Worm (Caenorhabditis elegans) whole organism, L1 larva: ENCODE data around the gene srz-32.

Experiments
- C16A3.4 ChIP-seq: fragments of 150-350 bp; optimal IDR thresholded peaks from 2 replicates; lab custom pipeline; 2014; ENCODE audit warnings: missing biosample characterization, missing genetic modification characterization
- Y116A8C.19 ChIP-seq: sonication (generic microtip); optimal IDR thresholded peaks from 2 replicates; lab custom pipeline; 2016; ENCODE audit warnings: missing compliant biosample characterization, missing genetic modification characterization, borderline replicate concordance
- ceh-8 ChIP-seq: fragments of 200-800 bp; sonication (Bioruptor generic); optimal IDR thresholded peaks from 2 replicates; lab custom pipeline; 2018; ENCODE audit warnings: mild to moderate bottlenecking, missing genetic modification characterization, moderate library complexity, missing compliant biosample characterization
- efl-1 ChIP-seq, 4 experiments: fragments of 150-350 bp; optimal IDR thresholded peaks in 3 of 4; peaks in 1 of 4; 1 replicate in 1 of 4; 2 replicates in 3 of 4; lab custom pipeline; 2014; ENCODE audit warnings: missing biosample characterization in 2 of 4, missing genetic modification characterization in 2 of 4, missing genetic modification reagents in 2 of 4
- fkh-8 ChIP-seq: sonication (generic microtip); optimal IDR thresholded peaks from 2 replicates; lab custom pipeline; 2016; ENCODE audit warnings: mild to moderate bottlenecking, missing genetic modification characterization, missing compliant biosample characterization
- fos-1 ChIP-seq: fragments of 150-350 bp; optimal IDR thresholded peaks from 2 replicates; lab custom pipeline; 2014; ENCODE audit warnings: missing biosample characterization, missing genetic modification characterization
- grh-1 ChIP-seq: fragments of 200-800 bp; sonication (Bioruptor generic); IDR thresholded peaks from 2 replicates; pipeline ENCODE4 v1.3.6; 2022; ENCODE audit warnings: missing genetic modification reagents, missing genetic modification characterization, missing compliant biosample characterization
- hlh-4 ChIP-seq: sonication (generic microtip); optimal IDR thresholded peaks from 2 replicates; lab custom pipeline; 2016; ENCODE audit warnings: mild to moderate bottlenecking, missing genetic modification characterization, missing compliant biosample characterization
- isw-1 ChIP-seq: fragments of 200-800 bp; sonication (Bioruptor generic); IDR thresholded peaks from 2 replicates; pipeline ENCODE4 v1.3.6; 2022; ENCODE audit warnings: missing genetic modification characterization, missing compliant biosample characterization
- lin-13 ChIP-seq: fragments of 150-350 bp; optimal IDR thresholded peaks from 2 replicates; lab custom pipeline; 2014; ENCODE audit warnings: missing biosample characterization, missing genetic modification reagents, missing genetic modification characterization
- lin-14 ChIP-seq: fragments of 200-800 bp; sonication (Bioruptor generic); optimal IDR thresholded peaks from 2 replicates; lab custom pipeline; 2018; ENCODE audit warnings: mild to moderate bottlenecking, missing genetic modification characterization, moderate library complexity, missing compliant biosample characterization
- lin-39 ChIP-seq: fragments of 150-350 bp; optimal IDR thresholded peaks from 2 replicates; lab custom pipeline; 2014; ENCODE audit warnings: missing biosample characterization, missing genetic modification reagents, missing genetic modification characterization
- mep-1 ChIP-seq: fragments of 150-350 bp; optimal IDR thresholded peaks from 2 replicates; lab custom pipeline; 2014; ENCODE audit warnings: missing biosample characterization, missing genetic modification characterization
- nhr-19 ChIP-seq: fragments of 200-800 bp; sonication (Bioruptor generic); conservative IDR thresholded peaks from 2 replicates; pipeline ENCODE4 v1.3.6; 2022; ENCODE audit warnings: missing genetic modification characterization, missing compliant biosample characterization
- nhr-20 ChIP-seq: sonication (generic microtip); optimal IDR thresholded peaks from 2 replicates; lab custom pipeline; 2016; ENCODE audit warnings: mild to moderate bottlenecking, missing genetic modification characterization, missing compliant biosample characterization
- nhr-76 ChIP-seq: sonication (generic microtip); optimal IDR thresholded peaks from 2 replicates; lab custom pipeline; 2017; ENCODE audit warnings: missing biosample characterization, missing genetic modification characterization
- nhr-77 ChIP-seq: fragments of 150-350 bp; optimal IDR thresholded peaks from 2 replicates; lab custom pipeline; 2014; ENCODE audit warnings: missing biosample characterization, missing genetic modification characterization
- pag-3 ChIP-seq: sonication (generic microtip); optimal IDR thresholded peaks from 2 replicates; lab custom pipeline; 2017; ENCODE audit warnings: missing genetic modification characterization, mild to moderate bottlenecking, missing compliant biosample characterization, antibody characterized with exemption, borderline replicate concordance; ENCODE audit not compliant: insufficient read depth
- skn-1 ChIP-seq: fragments of 150-350 bp; optimal IDR thresholded peaks from 2 replicates; lab custom pipeline; 2014; ENCODE audit warnings: missing biosample characterization, missing genetic modification characterization
- sox-4 ChIP-seq: sonication (generic microtip); optimal IDR thresholded peaks from 2 replicates; lab custom pipeline; 2016; ENCODE audit warnings: missing genetic modification characterization, missing compliant biosample characterization
- sptf-1 ChIP-seq: fragments of 150-350 bp; optimal IDR thresholded peaks from 2 replicates; lab custom pipeline; 2014; ENCODE audit warnings: missing biosample characterization, missing genetic modification characterization
- tbx-2 ChIP-seq: sonication (generic microtip); optimal IDR thresholded peaks from 2 replicates; lab custom pipeline; 2016; ENCODE audit warnings: missing genetic modification characterization, missing compliant biosample characterization
- unc-98 ChIP-seq: fragments of 200-800 bp; sonication (Bioruptor generic); IDR thresholded peaks from 2 replicates; pipeline ENCODE4 v1.3.6; 2022; ENCODE audit warnings: missing genetic modification characterization, missing compliant biosample characterization

The srz-32 gene

ce11 chrIV:3481760-3482159, 45.6 kb downstream of the srz-32 start, which contains the start of gene srz-37:
Gene srz-37 (minus strand): TSS chrIV:3481860.
- TF ChIP-seq nhr-77 (tag; lab: Kevin White, UChicago) = no peak
- TF ChIP-seq mep-1 (tag; lab: Kevin White, UChicago) = no peak
- no peak for TF ChIP-seq Y116A8C.19 (tag; lab: Kevin White, UChicago)
- TF ChIP-seq tbx-2 (tag; lab: Kevin White, UChicago) = no peak
- TF ChIP-seq lin-39 = no peak
- no peak for TF ChIP-seq sox-4
- no peak for TF ChIP-seq grh-1 (GFP tag; lab: Robert Waterston, UW)
- no peak for TF ChIP-seq sptf-1 (tag; lab: Kevin White, UChicago)
- TF ChIP-seq skn-1 (tag; lab: Kevin White, UChicago) = no peak
- TF ChIP-seq lin-14 (GFP tag; lab: Kevin White, UChicago) = no peak
- no peak for TF ChIP-seq unc-98 (GFP tag; lab: Robert Waterston, UW)
- TF ChIP-seq pag-3 (tag; lab: Kevin White, UChicago) = no peak
- no peak for TF ChIP-seq nhr-19 (GFP tag; lab: Robert Waterston, UW)
- TF ChIP-seq nhr-76 (tag; lab: Kevin White, UChicago) = no peak
- TF ChIP-seq ceh-8 (GFP tag; lab: Kevin White, UChicago) = no peak
- TF ChIP-seq C16A3.4 (tag; lab: Kevin White, UChicago) = no peak
- no peak for TF ChIP-seq fos-1
- no peak for TF ChIP-seq lin-13
- no peak for TF ChIP-seq isw-1 (GFP tag; lab: Robert Waterston, UW)

DNA sequence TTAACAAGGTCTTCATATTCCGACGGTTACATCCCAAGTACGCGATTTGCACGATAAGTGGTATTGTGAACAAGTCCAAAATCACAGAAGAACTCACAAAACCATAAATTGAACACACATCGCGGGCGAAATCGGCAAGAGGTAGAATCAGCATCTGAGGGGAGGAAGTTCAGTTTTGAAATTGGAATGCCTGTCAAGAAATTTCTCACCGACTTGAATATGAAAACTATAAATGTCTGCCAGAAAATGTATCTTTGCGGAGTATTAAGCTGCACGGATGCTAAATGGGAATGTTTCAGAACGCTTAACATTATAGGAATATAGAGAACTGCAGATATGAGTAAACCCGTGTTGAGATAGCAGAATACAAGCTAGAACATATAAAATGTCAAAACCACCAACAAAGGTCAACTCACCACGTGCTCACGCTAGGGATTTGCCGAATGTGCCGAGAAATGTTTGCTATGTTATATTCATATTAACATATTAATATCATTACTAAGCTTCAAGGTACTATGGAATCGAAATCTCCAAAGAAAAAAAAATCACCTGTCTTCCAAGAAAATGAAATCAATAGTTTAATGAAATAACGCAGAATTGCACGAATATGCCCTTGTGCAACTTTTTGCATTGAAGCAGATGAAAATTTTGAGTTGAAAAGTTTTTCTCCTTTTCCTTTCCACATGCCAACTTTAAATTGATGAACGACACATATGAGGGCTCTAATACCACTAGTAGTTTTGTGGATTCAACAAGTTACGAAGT, 46.3 kb downstream of the srz-32 start, which contains the start of gene srz-82:
Gene srz-82 (plus strand): TSS at position 701 of the 765 bp plus-strand sequence.
- peak; percentile 99 for TF ChIP-seq hlh-4 (tag; lab: Kevin White, UChicago)
- TF ChIP-seq nhr-20 = no peak
- TF ChIP-seq efl-1 (optimal IDR thresholded peaks at IDR 0.05; lab: Kevin White, UChicago) = no peak
- TF ChIP-seq efl-1 (GFP tag; optimal IDR thresholded peaks at IDR 0.05 in 1 of 2; lab: Kevin White, UChicago) = peak in 1 of 2 experiments; percentile 15
- peak; percentile 32 for TF ChIP-seq fkh-8 (tag; lab: Kevin White, UChicago)
